Worm (Caenorhabditis elegans) whole organism, early embryonic: ENCODE results near the gene fat-3.

Experiments
- B0310.2 ChIP-seq: sonication (generic microtip); optimal IDR thresholded peaks from 2 replicates; lab custom pipeline; 2016; ENCODE audit warnings: mild to moderate bottlenecking, missing genetic modification characterization, missing compliant biosample characterization
- F13C5.2 ChIP-seq: sonication (generic microtip); optimal IDR thresholded peaks from 2 replicates; lab custom pipeline; 2017; ENCODE audit warnings: mild to moderate bottlenecking, missing genetic modification characterization, inconsistent platforms, missing compliant biosample characterization
- aly-1 ChIP-seq: sonication (generic microtip); optimal IDR thresholded peaks from 2 replicates; lab custom pipeline; 2016; ENCODE audit warnings: missing genetic modification characterization, missing compliant biosample characterization
- ama-1 ChIP-seq: fragments of 150-350 bp; optimal IDR thresholded peaks from 2 replicates; lab custom pipeline; 2014
- ceh-13 ChIP-seq: fragments of 200-800 bp; sonication (Bioruptor generic); optimal IDR thresholded peaks from 2 replicates; lab custom pipeline; 2018; ENCODE audit warnings: mild to moderate bottlenecking, missing genetic modification characterization, missing compliant biosample characterization
- ceh-36 ChIP-seq: sonication (generic microtip); optimal IDR thresholded peaks from 2 replicates; lab custom pipeline; 2016; ENCODE audit warnings: missing genetic modification characterization, inconsistent platforms, missing compliant biosample characterization
- ets-7 ChIP-seq: sonication (generic microtip); optimal IDR thresholded peaks from 2 replicates; lab custom pipeline; 2016; ENCODE audit warnings: missing genotype, missing genetic modification characterization, missing compliant biosample characterization
- flt-1 ChIP-seq: fragments of 200-800 bp; sonication (Bioruptor generic); IDR thresholded peaks from 2 replicates; pipeline ENCODE4 v1.3.6; 2022; ENCODE audit warnings: missing genetic modification characterization, missing compliant biosample characterization
- hmbx-1 ChIP-seq: sonication (generic microtip); optimal IDR thresholded peaks from 2 replicates; lab custom pipeline; 2016; ENCODE audit warnings: mild to moderate bottlenecking, missing genetic modification characterization, missing compliant biosample characterization
- hmg-4 ChIP-seq: fragments of 200-800 bp; sonication (Bioruptor generic); optimal IDR thresholded peaks from 2 replicates; lab custom pipeline; 2018; ENCODE audit warnings: mild to moderate bottlenecking, missing genetic modification characterization, missing compliant biosample characterization
- hnd-1 ChIP-seq: sonication (generic microtip); optimal IDR thresholded peaks from 2 replicates; lab custom pipeline; 2016; ENCODE audit warnings: missing genetic modification characterization, missing compliant biosample characterization
- pes-1 ChIP-seq: fragments of 200-800 bp; sonication (Bioruptor generic); IDR thresholded peaks from 2 replicates; pipeline ENCODE4 v1.3.6; 2022; ENCODE audit warnings: missing genetic modification reagents, missing genetic modification characterization, missing compliant biosample characterization
- scrt-1 ChIP-seq: fragments of 200-800 bp; sonication (Bioruptor generic); IDR thresholded peaks from 2 replicates; pipeline ENCODE4 v1.3.6; 2022; ENCODE audit warnings: missing genetic modification characterization, missing compliant biosample characterization
- sea-1 ChIP-seq: fragments of 200-800 bp; sonication (Bioruptor generic); conservative IDR thresholded peaks from 2 replicates; pipeline ENCODE4 v1.3.6; 2022; ENCODE audit warnings: missing genetic modification characterization, missing compliant biosample characterization
- tbx-11 ChIP-seq: fragments of 200-800 bp; sonication (Bioruptor generic); IDR thresholded peaks from 2 replicates; pipeline ENCODE4 v1.3.6; 2022; ENCODE audit warnings: missing genetic modification characterization, missing compliant biosample characterization
- tbx-37 ChIP-seq: fragments of 200-800 bp; sonication (Bioruptor generic); conservative IDR thresholded peaks from 2 replicates; pipeline ENCODE4 v1.3.6; 2022; ENCODE audit warnings: missing genetic modification reagents, missing genetic modification characterization, missing compliant biosample characterization
- tra-4 ChIP-seq: sonication (generic microtip); optimal IDR thresholded peaks from 2 replicates; lab custom pipeline; 2017; ENCODE audit warnings: missing genetic modification characterization, missing compliant biosample characterization

fat-3 gene

ce11 chrIV:9842071-9842470 lies 39.2 kb downstream of the fat-3 start, which contains the start of gene K07F5.17:
Gene K07F5.17, plus strand, starts transcription at chrIV:9842371.
- TF ChIP-seq pes-1 (no peak), scrt-1 (GFP tag; lab: Robert Waterston, UW) (no peak), hmbx-1 (no peak), flt-1 (no peak), ceh-13 (GFP tag; lab: Kevin White, UChicago) (no peak), sea-1 (no peak), tbx-11 (no peak), aly-1 (no peak), tbx-37 (GFP tag; lab: Robert Waterston, UW) (no peak), ama-1 (lab: Kevin White, UChicago) (no peak)

ce11 chrIV:9843760-9844159 lies 40.9 kb downstream of the fat-3 start, which contains the start of gene nspd-2:
Gene nspd-2, plus strand, starts transcription at chrIV:9844060.
- TF ChIP-seq sea-1 (no peak), flt-1 (no peak), tbx-11 (no peak), B0310.2 (tag; lab: Kevin White, UChicago) (no peak), ama-1 (lab: Kevin White, UChicago) (no peak), ceh-13 (GFP tag; lab: Kevin White, UChicago) (no peak), F13C5.2 (tag; lab: Kevin White, UChicago) (no peak), tra-4 (no peak), pes-1 (no peak), ets-7 (tag; lab: Kevin White, UChicago) (no peak), aly-1 (no peak), scrt-1 (GFP tag; lab: Robert Waterston, UW) (no peak), hmbx-1 (no peak), hnd-1 (no peak)

- no peak for TF ChIP-seq hmbx-1
These were observed 43.8 kb downstream of the fat-3 start, which contains the start of gene K07F5.6 for ce11 chrIV:9846574-9846973. Gene K07F5.6, minus strand, starts transcription at chrIV:9846674.

ce11 chrIV:9848075-9848474 lies 45.3 kb downstream of the fat-3 start, which contains the start of gene K07F5.7:
Gene K07F5.7, minus strand, starts transcription at chrIV:9848175.
- TF ChIP-seq hnd-1, result no peak
- TF ChIP-seq flt-1, result no peak
- TF ChIP-seq hmg-4 (GFP tag; lab: Kevin White, UChicago), result no peak
- TF ChIP-seq hmbx-1, result no peak

- no peak for TF ChIP-seq ceh-13 (GFP tag; lab: Kevin White, UChicago)
- TF ChIP-seq scrt-1 (GFP tag; lab: Robert Waterston, UW), result no peak
- TF ChIP-seq hnd-1, result no peak
- TF ChIP-seq hmg-4 (GFP tag; lab: Kevin White, UChicago), result no peak
- TF ChIP-seq ets-7 (tag; lab: Kevin White, UChicago), result no peak
- no peak for TF ChIP-seq F13C5.2 (tag; lab: Kevin White, UChicago)
- TF ChIP-seq aly-1, result no peak
These were observed 46.8 kb downstream of the fat-3 start, which contains the start of gene K07F5.8 for ce11 chrIV:9849624-9850023. Gene K07F5.8, minus strand, starts transcription at chrIV:9849724.

- no peak for TF ChIP-seq tbx-11
- no peak for TF ChIP-seq hnd-1
These were observed 48.1 kb downstream of the fat-3 start, which contains the start of gene ssp-10 for ce11 chrIV:9850931-9851330. Gene ssp-10, minus strand, starts transcription at chrIV:9851031.

- TF ChIP-seq flt-1 (no peak), tra-4 (no peak), ceh-36 (tag; lab: Kevin White, UChicago) (no peak), hmbx-1 (no peak), scrt-1 (GFP tag; lab: Robert Waterston, UW) (no peak), aly-1 (no peak)
These were observed 49.4 kb downstream of the fat-3 start, which contains the start of gene ssq-1 for ce11 chrIV:9852250-9852649. Gene ssq-1, plus strand, starts transcription at chrIV:9852550.

ce11 chrIV:9852818-9853466 lies 50.1 kb downstream of the fat-3 start:
- TF ChIP-seq F13C5.2 (tag; lab: Kevin White, UChicago) (no peak), sea-1 (no peak), aly-1 (peak; percentile 50), B0310.2 (tag; lab: Kevin White, UChicago) (no peak), ama-1 (lab: Kevin White, UChicago) (no peak)

- TF ChIP-seq pes-1 (no peak), tbx-11 (no peak), hmg-4 (GFP tag; lab: Kevin White, UChicago) (no peak), flt-1 (no peak)
These were observed 52.1 kb downstream of the fat-3 start for ce11 chrIV:9854952-9855351.

ce11 chrIV:9855712-9856111 lies 52.9 kb downstream of the fat-3 start, which contains the start of gene K07F5.12:
Gene K07F5.12, plus strand, starts transcription at chrIV:9856012.
- no peak for TF ChIP-seq tbx-11
- no peak for TF ChIP-seq F13C5.2 (tag; lab: Kevin White, UChicago)
- no peak for TF ChIP-seq aly-1
- TF ChIP-seq ets-7 (tag; lab: Kevin White, UChicago), result no peak
- no peak for TF ChIP-seq hnd-1
- TF ChIP-seq hmbx-1, result no peak
- no peak for TF ChIP-seq scrt-1 (GFP tag; lab: Robert Waterston, UW)
- no peak for TF ChIP-seq ceh-13 (GFP tag; lab: Kevin White, UChicago)
- no peak for TF ChIP-seq ama-1 (lab: Kevin White, UChicago)
- no peak for TF ChIP-seq hmg-4 (GFP tag; lab: Kevin White, UChicago)
- TF ChIP-seq ceh-36 (tag; lab: Kevin White, UChicago), result no peak
- no peak for TF ChIP-seq sea-1
- TF ChIP-seq pes-1, result no peak
- no peak for TF ChIP-seq flt-1
- no peak for TF ChIP-seq B0310.2 (tag; lab: Kevin White, UChicago)
- TF ChIP-seq tra-4, result no peak
